Worm (Caenorhabditis elegans) whole organism, young adult: Measurements from ENCODE around the gene K10D11.5.

Experiments
- F22D6.2 ChIP-seq: sonication (generic microtip); optimal IDR thresholded peaks from 2 replicates; lab custom pipeline; 2016; ENCODE audit warnings: mild to moderate bottlenecking, missing genetic modification characterization, missing compliant biosample characterization
- F55B11.4 ChIP-seq: sonication (generic microtip); optimal IDR thresholded peaks from 2 replicates; lab custom pipeline; 2016; ENCODE audit warnings: missing compliant biosample characterization, missing genetic modification characterization, borderline replicate concordance; ENCODE audit not compliant: insufficient read depth
- T26A5.8 ChIP-seq: sonication (generic microtip); optimal IDR thresholded peaks from 2 replicates; lab custom pipeline; 2016; ENCODE audit warnings: missing genetic modification characterization, missing compliant biosample characterization
- Y53G8AR.9 ChIP-seq: fragments of 200-800 bp; sonication (Bioruptor generic); conservative IDR thresholded peaks from 2 replicates; pipeline ENCODE4 v1.3.6; 2022; ENCODE audit warnings: missing genetic modification reagents, missing genetic modification characterization, missing compliant biosample characterization
- aptf-2 ChIP-seq: fragments of 200-800 bp; sonication (Bioruptor generic); conservative IDR thresholded peaks from 2 replicates; pipeline ENCODE4 v1.3.6; 2022; ENCODE audit warnings: missing genetic modification reagents, missing genetic modification characterization, missing compliant biosample characterization
- aptf-3 ChIP-seq: fragments of 200-800 bp; sonication (Bioruptor generic); IDR thresholded peaks from 2 replicates; pipeline ENCODE4 v1.3.6; 2022; ENCODE audit warnings: missing genetic modification characterization, missing compliant biosample characterization
- atf-7 ChIP-seq: sonication (generic microtip); optimal IDR thresholded peaks from 2 replicates; lab custom pipeline; 2017; ENCODE audit warnings: mild to moderate bottlenecking, missing genetic modification characterization, missing compliant biosample characterization
- ccch-3 ChIP-seq: fragments of 200-800 bp; sonication (Bioruptor generic); optimal IDR thresholded peaks from 2 replicates; lab custom pipeline; 2018; ENCODE audit warnings: mild to moderate bottlenecking, missing genetic modification characterization, missing compliant biosample characterization
- cebp-1 ChIP-seq, 2 experiments: fragments of 200-800 bp in 1 of 2; sonication (Bioruptor generic) in 1 of 2; sonication (generic microtip) in 1 of 2; IDR thresholded peaks in 1 of 2; optimal IDR thresholded peaks in 1 of 2; 2 replicates each; pipeline versions ENCODE4 v1.3.6 to Lab custom; 2017 to 2022; ENCODE audit warnings: missing compliant biosample characterization in 2 of 2, missing genetic modification characterization in 2 of 2, mild to moderate bottlenecking in 1 of 2, missing genetic modification reagents in 1 of 2, moderate library complexity in 1 of 2
- cebp-2 ChIP-seq: fragments of 200-800 bp; sonication (Bioruptor generic); IDR thresholded peaks from 2 replicates; pipeline ENCODE4 v1.3.6; 2022; ENCODE audit warnings: missing genetic modification characterization, missing compliant biosample characterization
- ceh-27 ChIP-seq: fragments of 200-800 bp; sonication (Bioruptor generic); optimal IDR thresholded peaks from 2 replicates; lab custom pipeline; 2018; ENCODE audit warnings: mild to moderate bottlenecking, missing genetic modification characterization, moderate library complexity, missing compliant biosample characterization
- dox-1 ChIP-seq: fragments of 200-800 bp; sonication (Bioruptor generic); IDR thresholded peaks from 2 replicates; pipeline ENCODE4 v1.3.6; 2022; ENCODE audit warnings: missing genetic modification reagents, missing genetic modification characterization, missing compliant biosample characterization
- dpff-1 ChIP-seq: sonication (generic microtip); optimal IDR thresholded peaks from 2 replicates; lab custom pipeline; 2017; ENCODE audit warnings: mild to moderate bottlenecking, missing genetic modification characterization, missing compliant biosample characterization
- egl-18 ChIP-seq: fragments of 200-800 bp; sonication (Bioruptor generic); IDR thresholded peaks from 2 replicates; pipeline ENCODE4 v1.3.6; 2022; ENCODE audit warnings: missing genetic modification reagents, missing genetic modification characterization, missing compliant biosample characterization
- egrh-3 ChIP-seq: fragments of 200-800 bp; sonication (Bioruptor generic); IDR thresholded peaks from 2 replicates; pipeline ENCODE4 v1.3.6; 2022; ENCODE audit warnings: missing genetic modification reagents, missing genetic modification characterization, missing compliant biosample characterization
- hlh-12 ChIP-seq: sonication (generic microtip); optimal IDR thresholded peaks from 2 replicates; lab custom pipeline; 2016; ENCODE audit warnings: missing genetic modification characterization, missing compliant biosample characterization
- hmg-1.2 ChIP-seq: fragments of 200-800 bp; sonication (Bioruptor generic); IDR thresholded peaks from 2 replicates; pipeline ENCODE4 v1.3.6; 2022; ENCODE audit warnings: missing genetic modification reagents, missing genetic modification characterization, missing compliant biosample characterization
- lag-1 ChIP-seq: fragments of 200-800 bp; sonication (Bioruptor generic); IDR thresholded peaks from 2 replicates; pipeline ENCODE4 v1.3.6; 2022; ENCODE audit warnings: missing genetic modification reagents, missing genetic modification characterization, missing compliant biosample characterization
- lir-1 ChIP-seq: fragments of 200-800 bp; sonication (Bioruptor generic); conservative IDR thresholded peaks from 2 replicates; pipeline ENCODE4 v1.3.6; 2022; ENCODE audit warnings: missing genetic modification reagents, missing genetic modification characterization, missing compliant biosample characterization
- mes-4 ChIP-seq: sonication (generic microtip); optimal IDR thresholded peaks from 2 replicates; lab custom pipeline; 2016; ENCODE audit warnings: missing genotype, missing genetic modification characterization, missing compliant biosample characterization
- nfya-1 ChIP-seq: sonication (generic microtip); optimal IDR thresholded peaks from 2 replicates; lab custom pipeline; 2017; ENCODE audit warnings: antibody characterized with exemption, missing compliant biosample characterization, missing genetic modification characterization, borderline replicate concordance; ENCODE audit not compliant: insufficient read depth
- nfyb-1 ChIP-seq: fragments of 200-800 bp; sonication (Bioruptor generic); IDR thresholded peaks from 2 replicates; pipeline ENCODE4 v1.3.6; 2022; ENCODE audit warnings: missing genetic modification reagents, missing genetic modification characterization, missing compliant biosample characterization
- nhr-80 ChIP-seq: sonication (generic microtip); optimal IDR thresholded peaks from 2 replicates; lab custom pipeline; 2016; ENCODE audit warnings: missing genetic modification characterization, missing compliant biosample characterization
- rcor-1 ChIP-seq: fragments of 200-800 bp; sonication (Bioruptor generic); IDR thresholded peaks from 2 replicates; pipeline ENCODE4 v1.3.6; 2022; ENCODE audit warnings: missing genetic modification reagents, missing genetic modification characterization, missing compliant biosample characterization
- rec-8 ChIP-seq, 2 experiments: sonication (generic microtip); optimal IDR thresholded peaks; 2 replicates each; lab custom pipeline; 2016; ENCODE audit warnings: mild to moderate bottlenecking in 2 of 2, missing genetic modification characterization in 2 of 2, missing genetic modification reagents in 2 of 2, missing genotype in 2 of 2, missing biosample characterization in 1 of 2, missing compliant biosample characterization in 1 of 2, moderate library complexity in 1 of 2
- sdz-38 ChIP-seq: sonication (generic microtip); optimal IDR thresholded peaks from 2 replicates; lab custom pipeline; 2016; ENCODE audit warnings: missing genotype, missing genetic modification characterization, missing compliant biosample characterization
- sea-2 ChIP-seq: fragments of 200-800 bp; sonication (Bioruptor generic); IDR thresholded peaks from 2 replicates; pipeline ENCODE4 v1.3.6; 2022; ENCODE audit warnings: missing genetic modification characterization, missing compliant biosample characterization
- unc-130 ChIP-seq: sonication (generic microtip); optimal IDR thresholded peaks from 2 replicates; lab custom pipeline; 2016; ENCODE audit warnings: missing genetic modification reagents, missing genetic modification characterization, missing compliant biosample characterization
- zfh-2 ChIP-seq: fragments of 200-800 bp; sonication (Bioruptor generic); conservative IDR thresholded peaks from 2 replicates; pipeline ENCODE4 v1.3.6; 2022; ENCODE audit warnings: missing genetic modification reagents, missing genetic modification characterization, missing compliant biosample characterization
- zim-3 ChIP-seq: sonication (generic microtip); optimal IDR thresholded peaks from 2 replicates; lab custom pipeline; 2017; ENCODE audit warnings: mild to moderate bottlenecking, missing genetic modification characterization, moderate library complexity, missing compliant biosample characterization
- ztf-18 ChIP-seq: sonication (generic microtip); optimal IDR thresholded peaks from 2 replicates; lab custom pipeline; 2016; ENCODE audit warnings: missing genotype, mild to moderate bottlenecking, missing genetic modification characterization, missing compliant biosample characterization
- ztf-26 ChIP-seq: sonication (generic microtip); optimal IDR thresholded peaks from 2 replicates; lab custom pipeline; 2017; ENCODE audit warnings: missing genetic modification characterization, missing compliant biosample characterization
- ztf-28 ChIP-seq: fragments of 200-800 bp; sonication (Bioruptor generic); IDR thresholded peaks from 2 replicates; pipeline ENCODE4 v1.3.6; 2022; ENCODE audit warnings: missing genetic modification reagents, missing genetic modification characterization, missing compliant biosample characterization
- ztf-3 ChIP-seq: fragments of 200-800 bp; sonication (Bioruptor generic); optimal IDR thresholded peaks from 2 replicates; lab custom pipeline; 2018; ENCODE audit warnings: mild to moderate bottlenecking, missing genetic modification characterization, missing compliant biosample characterization
- ztf-6 ChIP-seq: fragments of 200-800 bp; sonication (Bioruptor generic); IDR thresholded peaks from 2 replicates; pipeline ENCODE4 v1.3.6; 2022; ENCODE audit warnings: missing genetic modification reagents, missing genetic modification characterization, missing compliant biosample characterization

Gene K10D11.5

ce11 chrIV:13025853-13026343, 34.3 kb upstream of the K10D11.5 start:
- TF ChIP-seq ztf-28 (GFP tag; lab: Robert Waterston, UW) (no peak), ztf-26 (no peak), egl-18 (GFP tag; lab: Robert Waterston, UW) (0 out of 2 replicates have a peak, but pooled peaks have one; percentile 12), dpff-1 (tag; lab: Kevin White, UChicago) (no peak), lag-1 (GFP tag; lab: Robert Waterston, UW) (no peak), rcor-1 (GFP tag; lab: Robert Waterston, UW) (0 out of 2 replicates have a peak, but pooled peaks have one; percentile 14), F55B11.4 (no peak), ccch-3 (no peak), cebp-2 (GFP tag; lab: Robert Waterston, UW) (no peak), dox-1 (GFP tag; lab: Robert Waterston, UW) (no peak), T26A5.8 (tag; lab: Kevin White, UChicago) (no peak), ceh-27 (GFP tag; lab: Kevin White, UChicago) (peak; percentile 14), rec-8 (tag; optimal IDR thresholded peaks at IDR 0.05; lab: Kevin White, UChicago) (no peak), unc-130 (GFP tag; lab: Kevin White, UChicago) (no peak), zfh-2 (GFP tag; lab: Robert Waterston, UW) (peak; percentile 54; the same call in 1 of the 2 replicates), ztf-18 (no peak), Y53G8AR.9 (GFP tag; lab: Robert Waterston, UW) (no peak), cebp-1 (GFP tag; IDR thresholded peaks at IDR 0.05; lab: Robert Waterston, UW) (no peak), cebp-1 (tag; optimal IDR thresholded peaks at IDR 0.05; lab: Kevin White, UChicago) (peak; percentile 5), mes-4 (tag; lab: Kevin White, UChicago) (no peak)

- TF ChIP-seq F22D6.2 (tag; lab: Kevin White, UChicago) = no peak
- no peak for TF ChIP-seq sdz-38 (tag; lab: Kevin White, UChicago)
- TF ChIP-seq hmg-1.2 (GFP tag; lab: Robert Waterston, UW) = 0 out of 2 replicates have a peak, but pooled peaks have one; percentile 16
- TF ChIP-seq sea-2 (GFP tag; lab: Robert Waterston, UW) = no peak
- peak; percentile 90 for TF ChIP-seq zfh-2 (GFP tag; lab: Robert Waterston, UW)
- peak; percentile 42; the same call in 1 of the 2 replicates for TF ChIP-seq egrh-3 (GFP tag; lab: Robert Waterston, UW)
- TF ChIP-seq nfyb-1 = 0 out of 2 replicates have a peak, but pooled peaks have one; percentile 17
- TF ChIP-seq aptf-2 (GFP tag; lab: Robert Waterston, UW) = no peak
- TF ChIP-seq cebp-2 (GFP tag; lab: Robert Waterston, UW) = peak; percentile 90
These were observed 31.2 kb upstream of the K10D11.5 start for ce11 chrIV:13022892-13023291.

ce11 chrIV:13021006-13021405, 29.4 kb upstream of the K10D11.5 start:
- TF ChIP-seq ztf-3 (GFP tag; lab: Kevin White, UChicago) (no peak), nhr-80 (tag; lab: Kevin White, UChicago) (no peak), zim-3 (tag; lab: Kevin White, UChicago) (no peak), atf-7 (tag; lab: Kevin White, UChicago) (no peak), hlh-12 (tag; lab: Kevin White, UChicago) (no peak), zfh-2 (GFP tag; lab: Robert Waterston, UW) (no peak), nfya-1 (tag; lab: Kevin White, UChicago) (no peak), aptf-3 (GFP tag; lab: Robert Waterston, UW) (no peak), lir-1 (GFP tag; lab: Robert Waterston, UW) (no peak), ztf-6 (GFP tag; lab: Robert Waterston, UW) (no peak)
